Worm (Caenorhabditis elegans) whole organism, early embryonic: ENCODE results near the gene C01G12.3.

ENCODE experiments used
- F13C5.2 ChIP-seq: sonication (generic microtip); optimal IDR thresholded peaks from 2 replicates; lab custom pipeline; 2017; ENCODE audit warnings: mild to moderate bottlenecking, missing genetic modification characterization, inconsistent platforms, missing compliant biosample characterization
- ama-1 ChIP-seq: fragments of 150-350 bp; optimal IDR thresholded peaks from 2 replicates; lab custom pipeline; 2014
- hmbx-1 ChIP-seq: sonication (generic microtip); optimal IDR thresholded peaks from 2 replicates; lab custom pipeline; 2016; ENCODE audit warnings: mild to moderate bottlenecking, missing genetic modification characterization, missing compliant biosample characterization

DNA sequence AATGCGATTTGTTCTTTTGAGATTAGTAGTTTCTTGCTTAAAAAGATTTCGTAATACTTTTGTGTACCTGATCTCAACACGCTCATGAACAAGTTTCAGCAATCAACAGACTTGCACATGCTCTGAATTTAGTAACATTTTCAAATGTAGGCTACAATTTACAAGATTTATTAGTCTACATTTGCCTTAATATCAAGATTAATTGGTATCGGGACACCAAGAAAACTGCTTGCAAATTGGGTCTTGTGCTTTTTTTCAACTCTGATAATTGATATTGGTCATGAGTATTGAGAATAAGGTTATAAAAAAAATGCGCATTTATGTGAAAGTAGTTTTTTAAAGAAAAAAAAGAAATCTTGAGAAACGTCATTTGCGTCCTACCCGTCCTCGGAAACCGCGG lies 10.5 kb upstream of the C01G12.3 start:
- TF ChIP-seq ama-1 (lab: Kevin White, UChicago) = no peak
- TF ChIP-seq hmbx-1 (tag; lab: Kevin White, UChicago) = no peak
- no peak for TF ChIP-seq F13C5.2 (tag; lab: Kevin White, UChicago)
